Fruit fly (Drosophila melanogaster) whole organism, adult: ENCODE results near the gene CG13042.

ENCODE experiments used
- CG11617 ChIP-seq: fragments of 200-800 bp; sonication (Bioruptor generic); optimal IDR thresholded peaks from 2 replicates; lab custom pipeline; 2017; ENCODE audit warnings: mild to moderate bottlenecking, missing biosample characterization, missing genetic modification reagents, missing genetic modification characterization
- CG12768 ChIP-seq: fragments of 200-800 bp; sonication (Bioruptor generic); optimal IDR thresholded peaks from 2 replicates; lab custom pipeline; 2017; ENCODE audit warnings: missing biosample characterization, missing genetic modification characterization, mild to moderate bottlenecking, moderate library complexity, missing genetic modification reagents
- CG14711 ChIP-seq: fragments of 200-800 bp; sonication (Bioruptor generic); optimal IDR thresholded peaks from 2 replicates; lab custom pipeline; 2018; ENCODE audit warnings: missing biosample characterization, mild to moderate bottlenecking, missing genetic modification characterization, moderate library complexity
- CG1620 ChIP-seq: fragments of 200-800 bp; sonication (Bioruptor generic); optimal IDR thresholded peaks from 2 replicates; lab custom pipeline; 2016; ENCODE audit warnings: missing biosample characterization, missing genetic modification characterization
- CG33017 ChIP-seq: fragments of 200-800 bp; sonication (Bioruptor generic); optimal IDR thresholded peaks from 2 replicates; lab custom pipeline; 2018; ENCODE audit warnings: missing biosample characterization, mild to moderate bottlenecking, missing genetic modification characterization, moderate library complexity
- CG5204 ChIP-seq: fragments of 200-800 bp; sonication (Bioruptor generic); optimal IDR thresholded peaks from 2 replicates; lab custom pipeline; 2016; ENCODE audit warnings: missing biosample characterization, missing genetic modification characterization
- CG7045 ChIP-seq: fragments of 200-800 bp; sonication (Bioruptor generic); optimal IDR thresholded peaks from 2 replicates; lab custom pipeline; 2017; ENCODE audit warnings: missing biosample characterization, mild to moderate bottlenecking, missing genetic modification characterization
- CG7101 ChIP-seq: fragments of 200-800 bp; sonication (Bioruptor generic); optimal IDR thresholded peaks from 2 replicates; lab custom pipeline; 2018; ENCODE audit warnings: missing biosample characterization, mild to moderate bottlenecking, missing genetic modification characterization, moderate library complexity
- Clk ChIP-seq: fragments of 200-800 bp; sonication (Bioruptor generic); optimal IDR thresholded peaks from 2 replicates; lab custom pipeline; 2017; ENCODE audit warnings: missing biosample characterization, missing genetic modification characterization
- Crg-1 ChIP-seq: fragments of 200-800 bp; sonication (Bioruptor generic); optimal IDR thresholded peaks from 2 replicates; lab custom pipeline; 2016; ENCODE audit warnings: missing biosample characterization, missing genetic modification characterization
- Hr96 ChIP-seq: fragments of 200-800 bp; sonication (Bioruptor generic); optimal IDR thresholded peaks from 2 replicates; lab custom pipeline; 2016; ENCODE audit warnings: missing biosample characterization, missing genetic modification characterization
- Mnt ChIP-seq: fragments of 200-800 bp; sonication (Bioruptor generic); optimal IDR thresholded peaks from 2 replicates; lab custom pipeline; 2016; ENCODE audit warnings: missing biosample characterization, mild to moderate bottlenecking, missing genetic modification characterization
- bab1 ChIP-seq: fragments of 200-800 bp; sonication (Bioruptor generic); optimal IDR thresholded peaks from 3 replicates; lab custom pipeline; 2019; ENCODE audit warnings: missing biosample characterization, mild to moderate bottlenecking, missing genetic modification characterization, moderate library complexity
- cic ChIP-seq: fragments of 200-800 bp; sonication (Bioruptor generic); optimal IDR thresholded peaks from 2 replicates; lab custom pipeline; 2017; ENCODE audit warnings: missing biosample characterization, mild to moderate bottlenecking, missing genetic modification characterization, moderate library complexity
- cnc ChIP-seq, 2 experiments: fragments of >200 bp; optimal IDR thresholded peaks; 2 replicates each; lab custom pipeline; 2017
- kay ChIP-seq: fragments of 200-800 bp; sonication (Bioruptor generic); peaks from one replicate; lab custom pipeline; 2016; ENCODE audit warnings: missing biosample characterization, missing genetic modification characterization, borderline replicate concordance
- ovo ChIP-seq: fragments of 200-800 bp; sonication (Bioruptor generic); optimal IDR thresholded peaks from 2 replicates; lab custom pipeline; 2016; ENCODE audit warnings: missing biosample characterization, missing genetic modification characterization
- pad ChIP-seq: fragments of 200-800 bp; sonication (Bioruptor generic); optimal IDR thresholded peaks from 3 replicates; lab custom pipeline; 2017; ENCODE audit warnings: missing biosample characterization, missing genetic modification characterization, mild to moderate bottlenecking, moderate library complexity, missing genetic modification reagents
- tj ChIP-seq: fragments of 200-800 bp; sonication (Bioruptor generic); optimal IDR thresholded peaks from 3 replicates; lab custom pipeline; 2017; ENCODE audit warnings: missing biosample characterization, mild to moderate bottlenecking, missing genetic modification characterization, moderate library complexity
- toe ChIP-seq: fragments of 200-800 bp; sonication (Bioruptor generic); optimal IDR thresholded peaks from 2 replicates; lab custom pipeline; 2016; ENCODE audit warnings: missing biosample characterization, missing genetic modification characterization

CG13042 gene

DNA sequence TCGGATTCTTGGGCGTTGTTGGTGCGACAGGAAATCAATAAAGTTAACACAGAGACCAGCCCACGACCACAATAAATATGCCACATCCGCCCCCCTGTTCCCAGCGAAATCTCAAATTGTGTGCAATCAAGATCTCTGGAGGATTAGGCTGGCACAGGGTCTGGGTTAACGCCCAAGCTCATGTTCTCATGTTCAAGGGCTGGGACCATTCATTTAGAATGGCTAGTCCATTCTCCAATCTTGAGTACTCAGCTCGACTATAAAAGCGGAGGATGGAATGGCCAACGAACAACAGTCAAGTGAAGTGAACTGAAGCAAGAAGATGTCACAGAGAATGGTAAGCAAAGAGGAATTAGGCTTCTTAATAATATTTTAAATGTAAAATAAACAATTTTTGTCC is 24.7 kb upstream of the CG13042 start, which contains the start of gene CG13056:
CG13056 (plus strand) TSS at position 301 of the 400 bp plus-strand sequence.
- TF ChIP-seq CG7045 (GFP tag; lab: Kevin White, UChicago) = no peak

DNA sequence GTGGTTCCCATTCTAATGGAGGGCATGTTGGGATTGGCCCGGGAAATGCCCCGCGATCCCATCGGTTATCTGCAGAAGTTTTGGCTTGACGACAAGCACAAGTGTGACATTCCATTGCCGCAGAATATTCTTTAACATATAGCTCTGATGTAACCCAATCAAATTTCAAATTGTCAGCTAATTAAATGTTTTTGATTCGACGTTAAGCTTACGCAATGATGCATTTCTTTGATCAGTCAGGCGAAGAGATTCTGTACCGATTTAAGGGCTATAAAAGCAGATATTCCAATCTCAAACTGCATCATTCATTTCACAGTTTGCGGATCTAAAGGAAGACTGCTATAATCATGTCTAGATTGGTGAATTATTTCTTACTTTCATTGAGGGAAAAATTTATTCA is 23.4 kb upstream of the CG13042 start, which contains the start of gene retinin:
retinin (plus strand) TSS at position 301 of the 400 bp plus-strand sequence.
- no peak for TF ChIP-seq CG7101 (tag; lab: Kevin White, UChicago)
- no peak for TF ChIP-seq toe (GFP tag; lab: Kevin White, UChicago)
- TF ChIP-seq CG33017 (tag; lab: Kevin White, UChicago) = no peak
- TF ChIP-seq Hr96 (GFP tag; lab: Kevin White, UChicago) = no peak
- no peak for TF ChIP-seq pad (GFP tag; lab: Kevin White, UChicago)
- TF ChIP-seq Crg-1 = no peak
- TF ChIP-seq cnc (optimal IDR thresholded peaks at IDR 0.05; lab: Kevin White, UChicago) = no peak
- TF ChIP-seq Clk (GFP tag; lab: Kevin White, UChicago) = no peak
- TF ChIP-seq tj (GFP tag; lab: Kevin White, UChicago) = no peak
- no peak for TF ChIP-seq CG5204 (GFP tag; lab: Kevin White, UChicago)
- no peak for TF ChIP-seq kay (GFP tag; lab: Kevin White, UChicago)
- TF ChIP-seq cic = no peak
- no peak for TF ChIP-seq bab1 (GFP tag; lab: Kevin White, UChicago)
- no peak for TF ChIP-seq CG7045 (GFP tag; lab: Kevin White, UChicago)
- no peak for TF ChIP-seq ovo (GFP tag; lab: Kevin White, UChicago)
- no peak for TF ChIP-seq CG11617 (GFP tag; lab: Kevin White, UChicago)
- no peak for TF ChIP-seq CG1620 (GFP tag; lab: Kevin White, UChicago)
- no peak for TF ChIP-seq Mnt (GFP tag; lab: Kevin White, UChicago)

DNA sequence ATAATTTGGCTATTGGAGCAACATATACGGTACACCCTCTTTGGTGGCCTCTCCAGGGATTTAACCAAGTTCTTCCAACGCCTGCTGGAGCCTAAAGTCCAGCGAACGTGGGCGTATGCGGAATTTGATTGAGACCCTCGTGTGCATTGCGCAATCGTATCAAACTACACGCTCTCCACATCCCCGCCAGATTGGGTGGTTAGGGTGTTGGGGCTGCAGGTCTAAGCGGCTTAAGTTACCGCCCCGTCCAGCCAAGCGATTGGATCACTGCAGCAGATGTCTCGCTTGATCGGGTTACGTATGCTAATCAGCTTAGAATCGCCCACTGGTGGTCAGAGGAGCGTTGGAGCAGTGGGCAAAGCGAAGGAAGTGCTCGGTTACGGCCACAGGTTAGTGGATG is 22.5 kb upstream of the CG13042 start, which contains the start of gene CG33060:
CG33060 (plus strand) TSS at position 301 of the 400 bp plus-strand sequence.
- TF ChIP-seq CG5204 (GFP tag; lab: Kevin White, UChicago) (no peak), bab1 (GFP tag; lab: Kevin White, UChicago) (no peak), Hr96 (GFP tag; lab: Kevin White, UChicago) (no peak), kay (GFP tag; lab: Kevin White, UChicago) (no peak), ovo (GFP tag; lab: Kevin White, UChicago) (no peak), Crg-1 (no peak), Clk (GFP tag; lab: Kevin White, UChicago) (no peak), CG14711 (tag; lab: Kevin White, UChicago) (no peak), pad (GFP tag; lab: Kevin White, UChicago) (no peak), CG11617 (GFP tag; lab: Kevin White, UChicago) (no peak), tj (GFP tag; lab: Kevin White, UChicago) (no peak), cic (no peak), CG7045 (GFP tag; lab: Kevin White, UChicago) (no peak), CG33017 (tag; lab: Kevin White, UChicago) (no peak), Mnt (GFP tag; lab: Kevin White, UChicago) (no peak), CG12768 (GFP tag; lab: Kevin White, UChicago) (no peak), CG7101 (tag; lab: Kevin White, UChicago) (no peak), toe (GFP tag; lab: Kevin White, UChicago) (no peak)

DNA sequence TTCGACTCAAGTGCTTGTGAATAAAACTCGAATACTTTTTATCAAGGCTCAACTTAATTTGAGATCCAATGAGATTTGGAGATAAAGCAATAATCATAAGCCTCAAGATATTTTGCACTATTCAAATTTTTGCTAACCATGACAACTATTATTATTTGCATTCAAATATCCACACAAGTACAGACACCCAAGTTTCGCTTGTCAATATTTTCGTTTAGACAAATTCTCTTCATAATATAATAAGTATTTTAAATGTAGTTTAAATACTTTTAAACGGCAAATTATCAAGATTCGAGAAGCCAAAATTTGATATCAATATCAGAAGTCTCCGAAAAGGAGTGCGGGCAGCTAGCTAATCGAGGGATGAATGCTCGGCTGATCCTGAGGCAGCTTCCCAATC is 21.2 kb upstream of the CG13042 start, which contains the start of gene CG33061:
CG33061 (plus strand) TSS at position 301 of the 400 bp plus-strand sequence.
- TF ChIP-seq Crg-1 (no peak), Clk (GFP tag; lab: Kevin White, UChicago) (no peak), cnc (optimal IDR thresholded peaks at IDR 0.05; lab: Kevin White, UChicago) (no peak), CG7045 (GFP tag; lab: Kevin White, UChicago) (no peak), tj (GFP tag; lab: Kevin White, UChicago) (no peak), toe (GFP tag; lab: Kevin White, UChicago) (no peak), CG33017 (tag; lab: Kevin White, UChicago) (no peak), CG7101 (tag; lab: Kevin White, UChicago) (no peak), Hr96 (GFP tag; lab: Kevin White, UChicago) (no peak), CG1620 (GFP tag; lab: Kevin White, UChicago) (no peak), pad (GFP tag; lab: Kevin White, UChicago) (no peak), CG12768 (GFP tag; lab: Kevin White, UChicago) (no peak), kay (GFP tag; lab: Kevin White, UChicago) (no peak), CG5204 (GFP tag; lab: Kevin White, UChicago) (no peak), bab1 (GFP tag; lab: Kevin White, UChicago) (no peak)

DNA sequence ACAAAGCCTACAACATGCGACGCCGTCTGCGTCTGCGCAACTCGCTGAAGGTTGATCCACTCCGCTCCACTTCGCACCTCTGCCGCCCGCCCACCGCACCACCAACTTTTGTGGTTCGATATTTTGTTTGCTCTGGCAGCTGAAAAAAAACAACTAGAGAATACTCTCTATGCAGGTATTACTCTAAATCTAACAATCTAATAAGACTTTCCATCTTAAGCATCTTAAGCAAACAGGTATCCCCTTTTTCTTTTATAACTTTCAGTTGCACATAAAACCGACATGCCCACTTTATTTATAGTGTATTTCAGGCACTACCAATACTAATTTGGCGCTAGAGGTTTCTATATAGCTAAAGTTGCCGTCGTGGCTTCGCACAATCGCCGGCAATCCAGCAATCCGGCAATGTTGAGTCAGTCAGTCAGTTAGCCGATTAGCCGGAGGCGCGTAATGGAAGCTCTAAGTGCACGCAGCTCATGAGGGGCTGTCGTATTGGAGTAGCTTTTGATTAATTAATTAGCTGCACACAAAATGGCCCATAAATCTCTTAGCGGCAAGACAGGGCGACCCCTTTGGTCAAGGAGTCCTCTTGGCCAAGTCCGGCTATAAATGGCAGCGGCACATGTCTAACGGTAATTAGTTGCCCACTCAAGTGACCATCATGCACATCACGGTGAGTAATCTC is 20.1 kb upstream of the CG13042 start, which contains the start of gene CG13058:
CG13058 (plus strand) TSS at position 635 of the 685 bp plus-strand sequence.
- TF ChIP-seq CG7101 (tag; lab: Kevin White, UChicago) (no peak), cic (no peak), CG1620 (GFP tag; lab: Kevin White, UChicago) (no peak), Hr96 (GFP tag; lab: Kevin White, UChicago) (no peak), CG14711 (tag; lab: Kevin White, UChicago) (no peak), ovo (GFP tag; lab: Kevin White, UChicago) (no peak)

DNA sequence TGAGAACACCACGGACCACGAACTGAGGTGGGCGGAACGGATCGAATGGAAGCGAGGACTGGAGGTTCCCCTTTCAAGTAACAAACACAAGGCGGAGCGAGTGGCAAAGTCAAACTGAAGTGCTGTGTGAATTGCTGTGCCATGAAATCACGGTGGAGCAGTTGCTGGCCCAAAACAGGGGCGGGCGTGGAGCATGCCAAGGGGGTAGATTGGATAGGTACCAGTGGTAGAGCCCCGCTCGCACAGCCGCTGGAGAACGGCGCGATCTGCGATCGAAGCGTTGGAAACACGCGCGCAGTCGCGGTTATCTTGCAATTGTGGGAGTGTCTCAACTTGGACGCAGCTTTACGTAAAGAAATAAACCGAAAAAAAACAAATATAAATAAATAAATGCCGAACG is 19.5 kb upstream of the CG13042 start, which contains the start of gene CG13038:
CG13038 (minus strand) TSS at position 118 of the 400 bp plus-strand sequence.
- no peak for TF ChIP-seq toe (GFP tag; lab: Kevin White, UChicago)
- no peak for TF ChIP-seq Hr96 (GFP tag; lab: Kevin White, UChicago)
- TF ChIP-seq CG1620 (GFP tag; lab: Kevin White, UChicago) = no peak
- no peak for TF ChIP-seq pad (GFP tag; lab: Kevin White, UChicago)
- TF ChIP-seq CG7101 (tag; lab: Kevin White, UChicago) = no peak
- TF ChIP-seq tj (GFP tag; lab: Kevin White, UChicago) = no peak
- no peak for TF ChIP-seq CG11617 (GFP tag; lab: Kevin White, UChicago)
- TF ChIP-seq CG33017 (tag; lab: Kevin White, UChicago) = no peak
- TF ChIP-seq cic = no peak
- TF ChIP-seq CG7045 (GFP tag; lab: Kevin White, UChicago) = no peak
- TF ChIP-seq Crg-1 = no peak
- TF ChIP-seq ovo (GFP tag; lab: Kevin White, UChicago) = no peak
- TF ChIP-seq bab1 (GFP tag; lab: Kevin White, UChicago) = no peak
- TF ChIP-seq kay (GFP tag; lab: Kevin White, UChicago) = no peak
- no peak for TF ChIP-seq Clk (GFP tag; lab: Kevin White, UChicago)
- no peak for TF ChIP-seq CG14711 (tag; lab: Kevin White, UChicago)
